Worm (Caenorhabditis elegans): ENCODE results near the gene lgc-27.

ce11 chrII:4686941-4687340, 38.1 kb downstream of the lgc-27 start, which contains the start of gene sre-39:
- TF ChIP-seq lin-11 (tag; optimal IDR thresholded peaks at IDR 0.05) (no peak), unc-86 (tag; optimal IDR thresholded peaks at IDR 0.05) (no peak), ttx-3 (tag; optimal IDR thresholded peaks at IDR 0.05) (no peak), ama-1 (optimal IDR thresholded peaks at IDR 0.05) (no peak), nhr-11 (tag; optimal IDR thresholded peaks at IDR 0.05) (no peak), dve-1 (tag; optimal IDR thresholded peaks at IDR 0.05) (no peak), sox-2 (GFP tag; IDR thresholded peaks at IDR 0.05) (no peak), pqm-1 (tag; optimal IDR thresholded peaks at IDR 0.05) (no peak)
